Fruit fly (Drosophila melanogaster) whole organism, pupa: ENCODE results near the gene CG15544.

ENCODE experiments used
- CG10348 ChIP-seq: fragments of 200-800 bp; sonication (Bioruptor generic); IDR thresholded peaks from 2 replicates; pipeline ENCODE4 v1.3.6; 2022; ENCODE audit warnings: missing biosample characterization, missing genetic modification characterization
- CG12605 ChIP-seq: fragments of 200-800 bp; sonication (Bioruptor generic); IDR thresholded peaks from 2 replicates; pipeline ENCODE4 v1.3.6; 2022; ENCODE audit warnings: missing biosample characterization, missing genetic modification characterization
- CG13204 ChIP-seq: fragments of 200-800 bp; sonication (Bioruptor generic); optimal IDR thresholded peaks from 2 replicates; lab custom pipeline; 2018; ENCODE audit warnings: missing biosample characterization, mild to moderate bottlenecking, missing genetic modification characterization, moderate library complexity
- CG14655 ChIP-seq: fragments of 200-800 bp; sonication (Bioruptor generic); optimal IDR thresholded peaks from 3 replicates; lab custom pipeline; 2017; ENCODE audit warnings: mild to moderate bottlenecking, missing biosample characterization, missing genetic modification reagents, missing genetic modification characterization
- CG15710 ChIP-seq: fragments of 200-800 bp; sonication (Bioruptor generic); optimal IDR thresholded peaks from 2 replicates; lab custom pipeline; 2018; ENCODE audit warnings: missing biosample characterization, mild to moderate bottlenecking, missing genetic modification characterization, moderate library complexity
- CG17806 ChIP-seq: fragments of 200-800 bp; sonication (Bioruptor generic); optimal IDR thresholded peaks from 2 replicates; lab custom pipeline; 2018; ENCODE audit warnings: missing biosample characterization, mild to moderate bottlenecking, missing genetic modification characterization, moderate library complexity
- CG32121 ChIP-seq: fragments of 200-800 bp; sonication (Bioruptor generic); IDR thresholded peaks from 2 replicates; pipeline ENCODE4 v1.3.6; 2022; ENCODE audit warnings: missing biosample characterization, missing genetic modification characterization
- CG34367 ChIP-seq: fragments of 200-800 bp; sonication (Bioruptor generic); optimal IDR thresholded peaks from 2 replicates; lab custom pipeline; 2018; ENCODE audit warnings: missing biosample characterization, mild to moderate bottlenecking, missing genetic modification characterization
- CG4496 ChIP-seq: fragments of 200-800 bp; sonication (Bioruptor generic); IDR thresholded peaks from 3 replicates; pipeline ENCODE4 v1.3.6; 2022; ENCODE audit warnings: missing biosample characterization, missing genetic modification characterization
- CG8159 ChIP-seq: fragments of 200-800 bp; sonication (Bioruptor generic); optimal IDR thresholded peaks from 3 replicates; lab custom pipeline; 2018; ENCODE audit warnings: missing biosample characterization, mild to moderate bottlenecking, missing genetic modification characterization, moderate library complexity
- CG8301 ChIP-seq: fragments of 200-800 bp; sonication (Bioruptor generic); optimal IDR thresholded peaks from 2 replicates; lab custom pipeline; 2018; ENCODE audit warnings: missing biosample characterization, mild to moderate bottlenecking, missing genetic modification characterization
- CG9948 ChIP-seq: fragments of 200-800 bp; sonication (Bioruptor generic); optimal IDR thresholded peaks from 2 replicates; lab custom pipeline; 2018; ENCODE audit warnings: missing biosample characterization, mild to moderate bottlenecking, missing genetic modification characterization, moderate library complexity
- D1 ChIP-seq: fragments of 200-800 bp; sonication (Bioruptor generic); optimal IDR thresholded peaks from 2 replicates; lab custom pipeline; 2018; ENCODE audit warnings: missing biosample characterization, mild to moderate bottlenecking, missing genetic modification characterization, moderate library complexity
- EcR ChIP-seq: fragments of 200-800 bp; sonication (Bioruptor generic); optimal IDR thresholded peaks from 3 replicates; lab custom pipeline; 2019; ENCODE audit warnings: missing biosample characterization, missing genetic modification characterization, mild to moderate bottlenecking, moderate library complexity, missing genetic modification reagents
- Ets98B ChIP-seq: fragments of 200-800 bp; sonication (Bioruptor generic); IDR thresholded peaks from 2 replicates; pipeline ENCODE4 v1.3.6; 2022; ENCODE audit warnings: missing biosample characterization, missing genetic modification characterization
- Pif1A ChIP-seq: fragments of 200-800 bp; sonication (Bioruptor generic); optimal IDR thresholded peaks from 3 replicates; lab custom pipeline; 2016; ENCODE audit warnings: missing biosample characterization, missing genetic modification characterization
- Pif1B ChIP-seq: fragments of 200-800 bp; sonication (Bioruptor generic); optimal IDR thresholded peaks from 3 replicates; lab custom pipeline; 2016; ENCODE audit warnings: missing biosample characterization, missing genetic modification characterization
- Snoo ChIP-seq: fragments of 200-800 bp; sonication (Bioruptor generic); optimal IDR thresholded peaks from 3 replicates; lab custom pipeline; 2017; ENCODE audit warnings: missing biosample characterization, mild to moderate bottlenecking, missing genetic modification characterization, inconsistent platforms
- fd96Ca ChIP-seq: fragments of 200-800 bp; sonication (Bioruptor generic); IDR thresholded peaks from 3 replicates; pipeline ENCODE4 v1.3.6; 2022; ENCODE audit warnings: missing biosample characterization, missing genetic modification characterization
- gl ChIP-seq: fragments of 200-800 bp; sonication (Bioruptor generic); optimal IDR thresholded peaks from 2 replicates; lab custom pipeline; 2018; ENCODE audit warnings: missing biosample characterization, mild to moderate bottlenecking, missing genetic modification characterization
- rn ChIP-seq: fragments of 200-800 bp; sonication (Bioruptor generic); IDR thresholded peaks from 2 replicates; pipeline ENCODE4 v1.3.6; 2022; ENCODE audit warnings: missing biosample characterization, missing genetic modification characterization

CG15544 gene

dm6 chr3R:30887302-30887701 is 59.7 kb downstream of the CG15544 start:
- TF ChIP-seq rn (GFP tag; lab: Robert Waterston, UW) (no peak), CG17806 (no peak), gl (no peak), CG4496 (GFP tag; lab: Robert Waterston, UW) (no peak), EcR (GFP tag; lab: Kevin White, UChicago) (no peak), D1 (no peak), Pif1A (GFP tag; lab: Kevin White, UChicago) (no peak), CG8301 (tag; lab: Kevin White, UChicago) (no peak), CG13204 (no peak), Pif1B (no peak), CG9948 (tag; lab: Kevin White, UChicago) (no peak), Snoo (no peak), CG12605 (GFP tag; lab: Robert Waterston, UW) (no peak)
- TF ChIP-seq, all 21 proteins: peak for 0

- TF ChIP-seq CG32121, result peak; percentile 84
- no peak for TF ChIP-seq EcR (GFP tag; lab: Kevin White, UChicago)
- peak; percentile 53; the same call in 1 of the 2 replicates for TF ChIP-seq CG12605 (GFP tag; lab: Robert Waterston, UW)
- TF ChIP-seq gl, result peak; percentile 44
- peak; percentile 93 for TF ChIP-seq CG4496 (GFP tag; lab: Robert Waterston, UW)
- peak; percentile 64 for TF ChIP-seq CG9948 (tag; lab: Kevin White, UChicago)
- TF ChIP-seq CG17806, result peak; percentile 71
- peak; percentile 70 for TF ChIP-seq CG34367 (tag; lab: Kevin White, UChicago)
- TF ChIP-seq CG8159, result peak; percentile 67
- TF ChIP-seq CG8301 (tag; lab: Kevin White, UChicago), result peak; percentile 71
- TF ChIP-seq CG10348 (GFP tag; lab: Robert Waterston, UW), result peak; percentile 41; the same call in 1 of the 2 replicates
- peak; percentile 62 for TF ChIP-seq rn (GFP tag; lab: Robert Waterston, UW)
- no peak for TF ChIP-seq CG13204
- peak; percentile 77 for TF ChIP-seq Pif1A (GFP tag; lab: Kevin White, UChicago)
- peak; percentile 77 for TF ChIP-seq CG14655 (GFP tag; lab: Kevin White, UChicago)
- no peak for TF ChIP-seq D1
- peak; percentile 78 for TF ChIP-seq CG15710 (tag; lab: Kevin White, UChicago)
- peak; percentile 83 for TF ChIP-seq Snoo
- peak; percentile 92 for TF ChIP-seq fd96Ca (GFP tag; lab: Robert Waterston, UW)
- TF ChIP-seq Ets98B (GFP tag; lab: Robert Waterston, UW), result peak; percentile 90
- peak; percentile 79 for TF ChIP-seq Pif1B
Measured at dm6 chr3R:30887711-30888549, 60.3 kb downstream of the CG15544 start.

dm6 chr3R:30888550-30889259 is 61.1 kb downstream of the CG15544 start, which contains the start of gene Sap-r:
Sap-r (minus strand) TSS chr3R:30889062.
- TF ChIP-seq CG13204 (no peak), CG12605 (GFP tag; lab: Robert Waterston, UW) (no peak), EcR (GFP tag; lab: Kevin White, UChicago) (no peak), CG14655 (GFP tag; lab: Kevin White, UChicago) (no peak), CG8301 (tag; lab: Kevin White, UChicago) (no peak), gl (no peak), Ets98B (GFP tag; lab: Robert Waterston, UW) (no peak), fd96Ca (GFP tag; lab: Robert Waterston, UW) (no peak), Pif1A (GFP tag; lab: Kevin White, UChicago) (no peak), CG9948 (tag; lab: Kevin White, UChicago) (no peak), CG10348 (GFP tag; lab: Robert Waterston, UW) (no peak), CG17806 (no peak), CG32121 (no peak), CG15710 (tag; lab: Kevin White, UChicago) (no peak), CG8159 (no peak), D1 (no peak), Snoo (no peak), CG34367 (tag; lab: Kevin White, UChicago) (no peak)

dm6 chr3R:30890045-30890444 is 62.4 kb downstream of the CG15544 start:
- TF ChIP-seq CG8301 (tag; lab: Kevin White, UChicago) (peak; percentile 63), CG8159 (no peak), CG14655 (GFP tag; lab: Kevin White, UChicago) (peak; percentile 55), CG17806 (peak; percentile 21), CG10348 (GFP tag; lab: Robert Waterston, UW) (peak; percentile 39; the same call in 1 of the 2 replicates), CG4496 (GFP tag; lab: Robert Waterston, UW) (peak; percentile 87), CG32121 (peak; percentile 49; the same call in 1 of the 2 replicates), Snoo (no peak), CG9948 (tag; lab: Kevin White, UChicago) (no peak), Pif1A (GFP tag; lab: Kevin White, UChicago) (peak; percentile 36), fd96Ca (GFP tag; lab: Robert Waterston, UW) (peak; percentile 84), Ets98B (GFP tag; lab: Robert Waterston, UW) (peak; percentile 65)
